Worm (Caenorhabditis elegans): Measurements from ENCODE around the gene nhr-285.

Gene nhr-285

ce11 chrV:15730459-15730858, 48.6 kb downstream of the nhr-285 start, which contains the start of gene Y6E2A.10:
TSS of gene Y6E2A.10 (minus strand) at chrV:15730559.
- TF ChIP-seq B0019.2 (GFP tag; conservative IDR thresholded peaks at IDR 0.05): no peak
- TF ChIP-seq cebp-2 (GFP tag; IDR thresholded peaks at IDR 0.05): no peak
- no peak for TF ChIP-seq rcor-1 (GFP tag; IDR thresholded peaks at IDR 0.05)
- TF ChIP-seq T26A5.8 (tag; optimal IDR thresholded peaks at IDR 0.05): no peak
- no peak for TF ChIP-seq F52B5.7 (tag; optimal IDR thresholded peaks at IDR 0.05)
- no peak for TF ChIP-seq Y67H2A.10 (GFP tag; conservative IDR thresholded peaks at IDR 0.05)
- no peak for TF ChIP-seq B0261.1 (tag; optimal IDR thresholded peaks at IDR 0.05)
- TF ChIP-seq die-1 (tag; optimal IDR thresholded peaks at IDR 0.05): no peak
- no peak for TF ChIP-seq B0336.3 (GFP tag; IDR thresholded peaks at IDR 0.05)
- no peak for TF ChIP-seq ama-1 (optimal IDR thresholded peaks at IDR 0.05)
- no peak for TF ChIP-seq ama-1 (GFP tag; optimal IDR thresholded peaks at IDR 0.05)
- no peak for TF ChIP-seq unc-130 (GFP tag; optimal IDR thresholded peaks at IDR 0.05)
- TF ChIP-seq ztf-22 (GFP tag; optimal IDR thresholded peaks at IDR 0.05): no peak
- TF ChIP-seq ZK185.1 (tag; optimal IDR thresholded peaks at IDR 0.05; ENCODE audit: poor library complexity, severe bottlenecking): no peak
- TF ChIP-seq pbrm-1 (GFP tag; IDR thresholded peaks at IDR 0.05): no peak

Measured in whole organism, young adult.